Fruit fly (Drosophila melanogaster) whole organism, prepupa: Measurements from ENCODE around the gene pcx.

ENCODE experiments used
- CG6163 ChIP-seq: fragments of 200-800 bp; sonication (Bioruptor generic); IDR thresholded peaks from 3 replicates; pipeline ENCODE4 v1.3.6; 2022; ENCODE audit warnings: missing biosample characterization, missing genetic modification characterization
- CG6276 ChIP-seq: fragments of 200-800 bp; sonication (Bioruptor generic); optimal IDR thresholded peaks from 2 replicates; lab custom pipeline; 2017; ENCODE audit warnings: missing biosample characterization, mild to moderate bottlenecking, missing genetic modification characterization
- CG6808 ChIP-seq: fragments of 200-800 bp; sonication (Bioruptor generic); optimal IDR thresholded peaks from 3 replicates; lab custom pipeline; 2017; ENCODE audit warnings: missing biosample characterization, missing genetic modification characterization, mild to moderate bottlenecking, moderate library complexity, missing genetic modification reagents
- CG7368 ChIP-seq: fragments of 200-800 bp; sonication (Bioruptor generic); optimal IDR thresholded peaks from 3 replicates; lab custom pipeline; 2016; ENCODE audit warnings: missing biosample characterization, missing genetic modification characterization
- Gug ChIP-seq: fragments of 200-800 bp; sonication (Bioruptor generic); IDR thresholded peaks from 2 replicates; pipeline ENCODE4 v1.3.6; 2022; ENCODE audit warnings: missing biosample characterization, missing genetic modification characterization
- Lpt ChIP-seq: fragments of 200-800 bp; sonication (Bioruptor generic); optimal IDR thresholded peaks from 3 replicates; lab custom pipeline; 2016; ENCODE audit warnings: missing biosample characterization, missing genetic modification characterization
- Met ChIP-seq: fragments of 200-800 bp; sonication (Bioruptor generic); optimal IDR thresholded peaks from 3 replicates; lab custom pipeline; 2016; ENCODE audit warnings: missing biosample characterization, missing genetic modification characterization
- Sox102F ChIP-seq: fragments of 200-800 bp; sonication (Bioruptor generic); optimal IDR thresholded peaks from 2 replicates; lab custom pipeline; 2016; ENCODE audit warnings: missing biosample characterization, mild to moderate bottlenecking, missing genetic modification characterization

DNA sequence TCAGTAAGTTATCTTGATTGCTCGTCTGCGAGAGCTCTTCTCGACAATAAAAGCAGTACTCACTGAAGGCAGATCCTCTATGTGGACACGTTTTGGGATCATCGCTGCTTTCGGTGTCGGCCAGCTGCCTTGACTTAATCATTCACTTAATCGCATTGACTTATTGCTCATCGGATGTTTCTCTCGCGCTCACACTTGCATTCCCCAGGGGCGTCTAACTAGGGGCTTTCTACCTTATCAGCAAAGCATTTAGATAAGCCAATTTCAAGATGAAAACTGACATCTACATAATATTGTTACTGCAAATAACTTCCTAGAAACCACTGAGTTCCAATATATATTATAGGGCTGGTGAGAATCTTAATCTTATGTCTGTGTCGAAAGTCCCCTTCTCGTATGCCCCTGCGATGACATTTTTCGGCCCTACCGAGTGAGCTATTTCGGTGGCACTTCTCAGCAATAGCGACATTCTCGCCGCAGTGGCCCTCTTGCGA, 12.7 kb upstream of the pcx start:
- no peak for TF ChIP-seq CG6808 (GFP tag; lab: Kevin White, UChicago)
- no peak for TF ChIP-seq Sox102F (GFP tag; lab: Kevin White, UChicago)
- no peak for TF ChIP-seq Gug (GFP tag; lab: Robert Waterston, UW)
- TF ChIP-seq CG6276 (GFP tag; lab: Kevin White, UChicago), result no peak
- TF ChIP-seq CG7368 (GFP tag; lab: Kevin White, UChicago), result no peak
- peak; percentile 12 for TF ChIP-seq Met
- 0 out of 3 replicates have a peak, but pooled peaks have one; percentile 34 for TF ChIP-seq CG6163
- no peak for TF ChIP-seq Lpt
